Worm (Caenorhabditis elegans): ENCODE results near the gene W10G6.6.

- TF ChIP-seq zim-3 (tag; optimal IDR thresholded peaks at IDR 0.05) (no peak), unc-62 (GFP tag; optimal IDR thresholded peaks at IDR 0.05) (no peak), dox-1 (GFP tag; IDR thresholded peaks at IDR 0.05) (no peak), tlf-1 (GFP tag; optimal IDR thresholded peaks at IDR 0.05) (no peak)
These were observed 10.0 kb downstream of the W10G6.6 start for ce11 chrX:16240626-16241025.
